Worm (Caenorhabditis elegans) whole organism, L1 larva: ENCODE measurements around the gene C33D9.10.

Experiments
- C04F5.9 ChIP-seq: sonication (generic microtip); optimal IDR thresholded peaks from 2 replicates; lab custom pipeline; 2016; ENCODE audit warnings: missing genetic modification characterization, missing compliant biosample characterization
- F16B12.6 ChIP-seq: fragments of 150-350 bp; optimal IDR thresholded peaks from 2 replicates; lab custom pipeline; 2014; ENCODE audit warnings: missing biosample characterization, missing genetic modification characterization
- aha-1 ChIP-seq: fragments of 150-350 bp; optimal IDR thresholded peaks from 2 replicates; lab custom pipeline; 2014; ENCODE audit warnings: missing biosample characterization, missing genetic modification characterization
- blmp-1 ChIP-seq: fragments of 150-350 bp; optimal IDR thresholded peaks from 2 replicates; lab custom pipeline; 2014; ENCODE audit warnings: missing biosample characterization, missing genetic modification characterization
- ceh-63 ChIP-seq: fragments of 200-800 bp; sonication (Bioruptor generic); optimal IDR thresholded peaks from 2 replicates; lab custom pipeline; 2018; ENCODE audit warnings: mild to moderate bottlenecking, missing genetic modification characterization, missing compliant biosample characterization
- ceh-82 ChIP-seq, 3 experiments: fragments of 150-350 bp in 1 of 3; sonication (generic microtip) in 2 of 3; optimal IDR thresholded peaks; 2 replicates each; lab custom pipeline; 2014 to 2017; ENCODE audit warnings: missing biosample characterization in 3 of 3, missing genetic modification characterization in 3 of 3
- ceh-88 ChIP-seq: fragments of 200-800 bp; sonication (Bioruptor generic); IDR thresholded peaks from 2 replicates; pipeline ENCODE4 v1.3.6; 2022; ENCODE audit warnings: missing genetic modification characterization, missing compliant biosample characterization
- efl-1 ChIP-seq, 4 experiments: fragments of 150-350 bp; optimal IDR thresholded peaks in 3 of 4; peaks in 1 of 4; 1 replicate in 1 of 4; 2 replicates in 3 of 4; lab custom pipeline; 2014; ENCODE audit warnings: missing biosample characterization in 2 of 4, missing genetic modification characterization in 2 of 4, missing genetic modification reagents in 2 of 4
- egl-13 ChIP-seq: sonication (generic microtip); optimal IDR thresholded peaks from 2 replicates; lab custom pipeline; 2016; ENCODE audit warnings: missing genotype, missing genetic modification reagents, missing genetic modification characterization, missing compliant biosample characterization
- elt-2 ChIP-seq: sonication (generic microtip); optimal IDR thresholded peaks from 2 replicates; lab custom pipeline; 2016; ENCODE audit warnings: missing genetic modification characterization, mild to moderate bottlenecking, inconsistent platforms, missing compliant biosample characterization, missing genetic modification reagents
- elt-3 ChIP-seq, 6 experiments: fragments of 150-350 bp in 1 of 6; sonication (generic microtip); optimal IDR thresholded peaks; 2 replicates each; lab custom pipeline; 2017 to 2018; ENCODE audit warnings: missing biosample characterization in 6 of 6, missing genetic modification characterization in 6 of 6, inconsistent platforms in 1 of 6
- fkh-8 ChIP-seq: sonication (generic microtip); optimal IDR thresholded peaks from 2 replicates; lab custom pipeline; 2016; ENCODE audit warnings: mild to moderate bottlenecking, missing genetic modification characterization, missing compliant biosample characterization
- fos-1 ChIP-seq: fragments of 150-350 bp; optimal IDR thresholded peaks from 2 replicates; lab custom pipeline; 2014; ENCODE audit warnings: missing biosample characterization, missing genetic modification characterization
- grh-1 ChIP-seq: fragments of 200-800 bp; sonication (Bioruptor generic); IDR thresholded peaks from 2 replicates; pipeline ENCODE4 v1.3.6; 2022; ENCODE audit warnings: missing genetic modification reagents, missing genetic modification characterization, missing compliant biosample characterization
- irx-1 ChIP-seq: sonication (generic microtip); optimal IDR thresholded peaks from 2 replicates; lab custom pipeline; 2016; ENCODE audit warnings: missing genetic modification characterization, missing compliant biosample characterization
- jun-1 ChIP-seq: fragments of 150-350 bp; optimal IDR thresholded peaks from 2 replicates; lab custom pipeline; 2014; ENCODE audit warnings: missing biosample characterization, missing genetic modification reagents, missing genetic modification characterization
- lin-13 ChIP-seq: fragments of 150-350 bp; optimal IDR thresholded peaks from 2 replicates; lab custom pipeline; 2014; ENCODE audit warnings: missing biosample characterization, missing genetic modification reagents, missing genetic modification characterization
- lin-14 ChIP-seq: fragments of 200-800 bp; sonication (Bioruptor generic); optimal IDR thresholded peaks from 2 replicates; lab custom pipeline; 2018; ENCODE audit warnings: mild to moderate bottlenecking, missing genetic modification characterization, moderate library complexity, missing compliant biosample characterization
- mab-9 ChIP-seq: fragments of 200-800 bp; sonication (Bioruptor generic); IDR thresholded peaks from 2 replicates; pipeline ENCODE4 v1.3.6; 2022; ENCODE audit warnings: missing genetic modification reagents, missing genetic modification characterization, missing compliant biosample characterization
- mef-2 ChIP-seq: fragments of 150-350 bp; optimal IDR thresholded peaks from 2 replicates; lab custom pipeline; 2014; ENCODE audit warnings: missing biosample characterization, missing genetic modification characterization
- mep-1 ChIP-seq: fragments of 150-350 bp; optimal IDR thresholded peaks from 2 replicates; lab custom pipeline; 2014; ENCODE audit warnings: missing biosample characterization, missing genetic modification characterization
- nhr-237 ChIP-seq: fragments of 150-350 bp; optimal IDR thresholded peaks from 2 replicates; lab custom pipeline; 2014; ENCODE audit warnings: missing biosample characterization, missing genetic modification characterization
- nhr-28 ChIP-seq: fragments of 150-350 bp; optimal IDR thresholded peaks from 2 replicates; lab custom pipeline; 2014; ENCODE audit warnings: missing biosample characterization, missing genetic modification characterization
- nhr-47 ChIP-seq: sonication (generic microtip); optimal IDR thresholded peaks from 2 replicates; lab custom pipeline; 2016; ENCODE audit warnings: mild to moderate bottlenecking, missing genetic modification characterization, moderate library complexity, missing compliant biosample characterization
- nhr-71 ChIP-seq: sonication (generic microtip); optimal IDR thresholded peaks from 2 replicates; lab custom pipeline; 2016; ENCODE audit warnings: mild to moderate bottlenecking, missing genetic modification characterization, moderate library complexity, missing compliant biosample characterization
- nhr-84 ChIP-seq: sonication (generic microtip); optimal IDR thresholded peaks from 2 replicates; lab custom pipeline; 2017; ENCODE audit warnings: missing biosample characterization, missing genetic modification characterization
- nhr-85 ChIP-seq: sonication (generic microtip); peaks from one replicate; lab custom pipeline; 2016; ENCODE audit warnings: missing genetic modification characterization, inconsistent platforms, missing compliant biosample characterization
- nhr-90 ChIP-seq: sonication (generic microtip); optimal IDR thresholded peaks from 2 replicates; lab custom pipeline; 2016; ENCODE audit warnings: mild to moderate bottlenecking, missing genetic modification characterization, missing compliant biosample characterization; ENCODE audit not compliant: poor library complexity
- pax-3 ChIP-seq: fragments of 200-800 bp; sonication (Bioruptor generic); optimal IDR thresholded peaks from 2 replicates; lab custom pipeline; 2018; ENCODE audit warnings: mild to moderate bottlenecking, missing genetic modification characterization, moderate library complexity, missing compliant biosample characterization
- pqm-1 ChIP-seq: sonication (generic microtip); optimal IDR thresholded peaks from 3 replicates; lab custom pipeline; 2017; ENCODE audit warnings: missing biosample characterization, missing genetic modification characterization
- skn-1 ChIP-seq: fragments of 150-350 bp; optimal IDR thresholded peaks from 2 replicates; lab custom pipeline; 2014; ENCODE audit warnings: missing biosample characterization, missing genetic modification characterization
- snpc-4 ChIP-seq: fragments of 150-350 bp; optimal IDR thresholded peaks from 2 replicates; lab custom pipeline; 2014; ENCODE audit warnings: missing biosample characterization, missing genetic modification characterization
- sptf-1 ChIP-seq: fragments of 150-350 bp; optimal IDR thresholded peaks from 2 replicates; lab custom pipeline; 2014; ENCODE audit warnings: missing biosample characterization, missing genetic modification characterization
- swsn-7 ChIP-seq: sonication (generic microtip); optimal IDR thresholded peaks from 2 replicates; lab custom pipeline; 2016; ENCODE audit warnings: missing genetic modification characterization, missing compliant biosample characterization
- tlp-1 ChIP-seq: fragments of 150-350 bp; optimal IDR thresholded peaks from 2 replicates; lab custom pipeline; 2014; ENCODE audit warnings: missing biosample characterization, missing genetic modification characterization
- unc-98 ChIP-seq: fragments of 200-800 bp; sonication (Bioruptor generic); IDR thresholded peaks from 2 replicates; pipeline ENCODE4 v1.3.6; 2022; ENCODE audit warnings: missing genetic modification characterization, missing compliant biosample characterization
- vab-15 ChIP-seq: sonication (generic microtip); optimal IDR thresholded peaks from 2 replicates; lab custom pipeline; 2017; ENCODE audit warnings: missing genotype, mild to moderate bottlenecking, missing genetic modification characterization, missing compliant biosample characterization

C33D9.10 gene

DNA sequence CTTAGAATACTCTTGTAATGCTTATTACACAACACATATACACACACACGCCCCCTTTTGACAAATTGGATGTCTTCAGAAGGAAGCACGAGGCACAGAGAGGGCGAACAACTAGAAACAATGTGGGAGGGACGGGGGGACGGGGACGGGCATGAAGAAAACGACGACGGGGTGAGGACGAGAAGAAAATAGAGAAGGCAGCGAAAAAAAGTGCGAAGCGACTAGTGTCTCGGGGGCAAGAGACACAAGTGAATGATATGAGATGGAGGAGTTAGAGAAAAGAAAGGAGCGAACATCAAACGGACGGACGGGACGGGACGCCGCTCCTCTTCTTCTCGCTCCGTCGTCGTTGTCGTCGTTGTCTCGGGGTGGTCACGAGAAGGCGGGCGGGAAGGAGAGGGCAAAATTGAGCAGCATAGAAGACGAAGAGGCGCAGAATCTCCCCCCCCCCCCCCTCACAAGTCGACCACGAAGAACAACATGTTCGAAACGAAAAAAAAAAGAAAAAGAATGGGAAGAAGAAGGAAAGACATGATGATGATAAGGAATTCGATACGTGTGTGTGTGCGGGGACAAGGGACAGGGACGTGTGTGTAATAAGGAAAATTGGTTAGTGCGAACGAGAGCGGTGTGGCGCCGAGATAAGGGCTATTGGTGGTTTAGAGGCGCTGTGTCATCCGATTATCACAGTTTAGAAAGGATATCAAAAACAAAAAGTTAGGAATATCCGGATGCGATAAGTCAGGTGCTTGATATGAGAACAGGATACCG, 7.1 kb upstream of the C33D9.10 start (continued):
- TF ChIP-seq nhr-84 (no peak), F16B12.6 (tag; lab: Kevin White, UChicago) (no peak), ceh-82 (tag; optimal IDR thresholded peaks at IDR 0.05; lab: Kevin White, UChicago) (peak in 2 of 3 experiments; percentile 11 to 50), nhr-71 (tag; lab: Kevin White, UChicago) (peak; percentile 76), irx-1 (tag; lab: Kevin White, UChicago) (no peak), unc-98 (GFP tag; lab: Robert Waterston, UW) (no peak), fkh-8 (peak; percentile 55), nhr-47 (tag; lab: Kevin White, UChicago) (peak; percentile 59), snpc-4 (tag; lab: Kevin White, UChicago) (peak; percentile 21), swsn-7 (peak; percentile 24), skn-1 (tag; lab: Kevin White, UChicago) (peak; percentile 16), lin-13 (GFP tag; lab: Kevin White, UChicago) (no peak), jun-1 (tag; lab: Kevin White, UChicago) (peak; percentile 50), elt-3 (tag; optimal IDR thresholded peaks at IDR 0.05; lab: Kevin White, UChicago) (peak in 2 of 6 experiments; percentile 10 to 53), elt-2 (tag; lab: Kevin White, UChicago) (peak; percentile 16), ceh-63 (no peak), pax-3 (tag; lab: Kevin White, UChicago) (no peak)
- TF ChIP-seq, all 84 proteins: peak for 31

- TF ChIP-seq elt-3 (tag; optimal IDR thresholded peaks at IDR 0.05; lab: Kevin White, UChicago): peak in 4 of 6 experiments; percentile 36 to 87 (median 82)
- TF ChIP-seq nhr-47 (tag; lab: Kevin White, UChicago): no peak
- no peak for TF ChIP-seq ceh-88 (GFP tag; lab: Robert Waterston, UW)
- no peak for TF ChIP-seq efl-1 (optimal IDR thresholded peaks at IDR 0.05; lab: Kevin White, UChicago)
- peak in 1 of 2 experiments; percentile 17 for TF ChIP-seq efl-1 (GFP tag; optimal IDR thresholded peaks at IDR 0.05 in 1 of 2; lab: Kevin White, UChicago)
- TF ChIP-seq blmp-1 (tag; lab: Kevin White, UChicago): peak; percentile 71
- TF ChIP-seq mab-9 (GFP tag; lab: Robert Waterston, UW): no peak
- TF ChIP-seq lin-14 (GFP tag; lab: Kevin White, UChicago): peak; percentile 56
Measured at ce11 chrIV:8793223-8793622, 5.3 kb upstream of the C33D9.10 start.

DNA sequence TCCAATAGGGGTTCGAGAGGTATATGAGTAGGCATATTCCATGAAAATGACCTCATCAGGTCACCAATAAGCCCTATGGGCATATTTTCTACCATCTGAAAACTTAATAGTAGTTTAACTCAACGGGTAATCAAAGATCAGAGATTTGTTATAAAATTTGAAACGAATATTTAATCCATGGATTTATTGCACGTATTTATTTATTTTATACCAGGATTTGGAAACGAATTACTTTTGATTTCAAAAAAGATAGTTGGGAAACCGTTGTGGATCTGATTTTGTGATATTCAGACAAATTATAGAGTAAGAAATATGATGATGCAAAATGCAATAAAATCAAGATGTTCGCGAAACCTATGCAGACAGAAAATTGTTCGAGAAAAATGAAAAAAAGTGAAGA, 4.9 kb upstream of the C33D9.10 start, which contains the start of gene C33D9.3:
Gene C33D9.3, minus strand, starts transcription at position 101 of the 400 bp plus-strand sequence.
- TF ChIP-seq unc-98 (GFP tag; lab: Robert Waterston, UW): no peak
- TF ChIP-seq grh-1: no peak
- no peak for TF ChIP-seq nhr-84
- no peak for TF ChIP-seq nhr-85
- no peak for TF ChIP-seq nhr-237 (tag; lab: Kevin White, UChicago)
- no peak for TF ChIP-seq ceh-88 (GFP tag; lab: Robert Waterston, UW)
- TF ChIP-seq pqm-1 (tag; lab: Kevin White, UChicago): no peak
- TF ChIP-seq vab-15: no peak
- no peak for TF ChIP-seq aha-1 (tag; lab: Kevin White, UChicago)
- no peak for TF ChIP-seq mab-9 (GFP tag; lab: Robert Waterston, UW)
- no peak for TF ChIP-seq mep-1 (tag; lab: Kevin White, UChicago)
- no peak for TF ChIP-seq mef-2 (tag; lab: Kevin White, UChicago)
- no peak for TF ChIP-seq blmp-1 (tag; lab: Kevin White, UChicago)
- TF ChIP-seq sptf-1 (tag; lab: Kevin White, UChicago): no peak
- TF ChIP-seq C04F5.9: no peak
- TF ChIP-seq egl-13 (tag; lab: Kevin White, UChicago): no peak
- TF ChIP-seq tlp-1 (tag; lab: Kevin White, UChicago): no peak
- TF ChIP-seq nhr-90 (tag; lab: Kevin White, UChicago): no peak
- TF ChIP-seq fos-1 (tag; lab: Kevin White, UChicago): no peak
- no peak for TF ChIP-seq nhr-28 (tag; lab: Kevin White, UChicago)
